Fruit fly (Drosophila melanogaster): ENCODE measurements around the gene CG42750.
A peak's percentile ranks its signal among the peaks of the same experiment; 100 is the strongest.

The CG42750 gene

dm6 chr2L:18151134-18151825 lies 124.3 kb downstream of the CG42750 start (continued):
- TF ChIP-seq CG4360 (GFP tag; IDR thresholded peaks at IDR 0.05) (peak; percentile 100), CG3838 (GFP tag; optimal IDR thresholded peaks at IDR 0.05) (no peak), cas (GFP tag; IDR thresholded peaks at IDR 0.05) (0 out of 2 replicates have a peak, but pooled peaks have one; percentile 28), CkIIα-i1 (GFP tag; IDR thresholded peaks at IDR 0.05) (peak; percentile 59; the same call in 1 of the 2 replicates), CG8924 (tag; optimal IDR thresholded peaks at IDR 0.05) (no peak), Myb (GFP tag; optimal IDR thresholded peaks at IDR 0.05) (peak; percentile 50), HLH54F (GFP tag; optimal IDR thresholded peaks at IDR 0.05) (peak; percentile 70), Meics (GFP tag; optimal IDR thresholded peaks at IDR 0.05) (peak; percentile 44), abd-A (tag; optimal IDR thresholded peaks at IDR 0.05) (peak; percentile 75), CG6175 (GFP tag; IDR thresholded peaks at IDR 0.05) (peak; percentile 51; the same call in 1 of the 3 replicates), CG10209 (GFP tag; optimal IDR thresholded peaks at IDR 0.05) (peak; percentile 47), maf-S (GFP tag; optimal IDR thresholded peaks at IDR 0.05) (peak; percentile 13), CG13296 (GFP tag; optimal IDR thresholded peaks at IDR 0.05) (no peak), rib (GFP tag; IDR thresholded peaks at IDR 0.05) (peak; percentile 77), CG2129 (GFP tag; IDR thresholded peaks at IDR 0.05; ENCODE audit: partially characterized antibody) (no peak), prd (optimal IDR thresholded peaks at IDR 0.05) (no peak), prd (GFP tag; IDR thresholded peaks at IDR 0.05) (peak; percentile 86), bcd (GFP tag; optimal IDR thresholded peaks at IDR 0.05) (peak; percentile 22), chn (GFP tag; optimal IDR thresholded peaks at IDR 0.05) (peak; percentile 60), Awh (GFP tag; IDR thresholded peaks at IDR 0.05) (0 out of 2 replicates have a peak, but pooled peaks have one; percentile 23), CHES-1-like (GFP tag; optimal IDR thresholded peaks at IDR 0.05) (peak; percentile 66), unc-4 (GFP tag; IDR thresholded peaks at IDR 0.05; ENCODE audit: partially characterized antibody) (0 out of 2 replicates have a peak, but pooled peaks have one; percentile 23), sisA (GFP tag; IDR thresholded peaks at IDR 0.05) (peak; percentile 73), CG2875 (GFP tag; optimal IDR thresholded peaks at IDR 0.05) (no peak), Fer2 (tag; optimal IDR thresholded peaks at IDR 0.05) (no peak), CG10431 (GFP tag; optimal IDR thresholded peaks at IDR 0.05) (no peak), Scr (GFP tag; IDR thresholded peaks at IDR 0.05; ENCODE audit: partially characterized antibody) (peak; percentile 32; the same call in 1 of the 2 replicates), otp (GFP tag; IDR thresholded peaks at IDR 0.05) (peak; percentile 54; the same call in 2 of the 3 replicates), disco-r (GFP tag; optimal IDR thresholded peaks at IDR 0.05) (no peak), BtbVII (GFP tag; optimal IDR thresholded peaks at IDR 0.05) (no peak), CG9437 (GFP tag; optimal IDR thresholded peaks at IDR 0.05) (peak; percentile 65), CG10147 (GFP tag; optimal IDR thresholded peaks at IDR 0.05) (peak; percentile 36), CG1529 (GFP tag; optimal IDR thresholded peaks at IDR 0.05) (no peak), zen2 (GFP tag; IDR thresholded peaks at IDR 0.05; ENCODE audit: partially characterized antibody) (no peak), vnd (GFP tag; IDR thresholded peaks at IDR 0.05; ENCODE audit: partially characterized antibody) (no peak), CG11560 (tag; IDR thresholded peaks at IDR 0.05) (peak; percentile 31; the same call in 1 of the 3 replicates), onecut (GFP tag; IDR thresholded peaks at IDR 0.05) (peak; percentile 70), CG11696 (GFP tag; IDR thresholded peaks at IDR 0.05) (peak; percentile 11; the same call in 1 of the 2 replicates), Xbp1 (GFP tag; optimal IDR thresholded peaks at IDR 0.05) (peak; percentile 46), NfI (GFP tag; optimal IDR thresholded peaks at IDR 0.05) (peak; percentile 14), CG9215 (GFP tag; IDR thresholded peaks at IDR 0.05) (no peak; the same call in 1 of the 2 replicates), CG4820 (GFP tag; optimal IDR thresholded peaks at IDR 0.05) (no peak), CG8089 (GFP tag; optimal IDR thresholded peaks at IDR 0.05) (peak; percentile 66), tap (tag; optimal IDR thresholded peaks at IDR 0.05) (no peak), her (GFP tag; optimal IDR thresholded peaks at IDR 0.05) (no peak), CG3726 (GFP tag; IDR thresholded peaks at IDR 0.05) (no peak), Hmr (GFP tag; optimal IDR thresholded peaks at IDR 0.05) (no peak), Dip3 (GFP tag; optimal IDR thresholded peaks at IDR 0.05) (no peak), CG6854 (GFP tag; optimal IDR thresholded peaks at IDR 0.05) (no peak)

Data from whole organism, embryonic.